Fruit fly (Drosophila melanogaster) whole organism: ENCODE results near the gene fig.

Experiments
- Dll ChIP-seq: fragments of >200 bp; optimal IDR thresholded peaks from 2 replicates; lab custom pipeline; 2017
- pan ChIP-seq: fragments of >200 bp; optimal IDR thresholded peaks from 2 replicates; lab custom pipeline; 2017
- psq ChIP-seq: fragments of >200 bp; optimal IDR thresholded peaks from 2 replicates; lab custom pipeline; 2017

- TF ChIP-seq psq (lab: Kevin White, UChicago), result peak; percentile 56
- TF ChIP-seq Dll (lab: Kevin White, UChicago), result peak; percentile 83
- TF ChIP-seq pan, result no peak
Measured at dm6 chr3R:29772090-29772794, 8.0 kb downstream of the fig start.
